Fruit fly (Drosophila melanogaster) whole organism, embryonic: ENCODE data around the gene Ptth.

Experiments
- CG11247 ChIP-seq: fragments of 200-800 bp; sonication (Bioruptor generic); IDR thresholded peaks from 2 replicates; pipeline ENCODE4 v1.3.6; 2022; ENCODE audit warnings: missing biosample characterization, missing genetic modification characterization
- CG12769 ChIP-seq: fragments of 200-800 bp; sonication (Bioruptor generic); optimal IDR thresholded peaks from 2 replicates; lab custom pipeline; 2019; ENCODE audit warnings: missing biosample characterization, mild to moderate bottlenecking, missing genetic modification characterization, moderate library complexity
- CG12942 ChIP-seq: fragments of 200-800 bp; sonication (Bioruptor generic); optimal IDR thresholded peaks from 3 replicates; lab custom pipeline; 2016; ENCODE audit warnings: missing biosample characterization, missing genetic modification characterization
- CG14667 ChIP-seq: fragments of 200-800 bp; sonication (Bioruptor generic); IDR thresholded peaks from 2 replicates; pipeline ENCODE4 v1.3.6; 2022; ENCODE audit warnings: missing biosample characterization, missing genetic modification characterization
- CG1602 ChIP-seq: fragments of 200-800 bp; sonication (Bioruptor generic); optimal IDR thresholded peaks from 3 replicates; lab custom pipeline; 2016; ENCODE audit warnings: missing biosample characterization, missing genetic modification characterization
- CG17186 ChIP-seq: fragments of 200-800 bp; sonication (Bioruptor generic); optimal IDR thresholded peaks from 3 replicates; lab custom pipeline; 2017; ENCODE audit warnings: missing biosample characterization, missing genetic modification reagents, missing genetic modification characterization
- CG17328 ChIP-seq: fragments of 200-800 bp; sonication (Bioruptor generic); IDR thresholded peaks from 2 replicates; pipeline ENCODE4 v1.3.6; 2022; ENCODE audit warnings: missing biosample characterization, missing genetic modification characterization
- CG17361 ChIP-seq: fragments of 200-800 bp; sonication (Bioruptor generic); IDR thresholded peaks from 3 replicates; pipeline ENCODE4 v1.3.6; 2022; ENCODE audit warnings: missing biosample characterization, missing genetic modification characterization
- CG17612 ChIP-seq: fragments of 200-800 bp; sonication (Bioruptor generic); IDR thresholded peaks from 2 replicates; pipeline ENCODE4 v1.3.6; 2022; ENCODE audit warnings: missing biosample characterization, missing genetic modification characterization
- CG2120 ChIP-seq: fragments of 200-800 bp; sonication (Bioruptor generic); optimal IDR thresholded peaks from 3 replicates; lab custom pipeline; 2016; ENCODE audit warnings: missing biosample characterization, missing genetic modification characterization
- CG3065 ChIP-seq: fragments of 200-800 bp; sonication (Bioruptor generic); optimal IDR thresholded peaks from 2 replicates; lab custom pipeline; 2016; ENCODE audit warnings: missing biosample characterization, missing genetic modification characterization
- CG34422 ChIP-seq: fragments of 200-800 bp; sonication (Bioruptor generic); IDR thresholded peaks from 3 replicates; pipeline ENCODE4 v1.3.6; 2022; ENCODE audit warnings: missing biosample characterization, missing genetic modification characterization
- CG3726 ChIP-seq: fragments of 200-800 bp; sonication (Bioruptor generic); IDR thresholded peaks from 3 replicates; pipeline ENCODE4, ENCODE4 v1.3.6; 2022; ENCODE audit warnings: missing biosample characterization, missing genetic modification characterization
- CG4282 ChIP-seq: fragments of 200-800 bp; sonication (Bioruptor generic); optimal IDR thresholded peaks from 2 replicates; lab custom pipeline; 2016; ENCODE audit warnings: missing biosample characterization, missing genetic modification characterization
- CG4424 ChIP-seq: fragments of 200-800 bp; sonication (Bioruptor generic); optimal IDR thresholded peaks from 3 replicates; lab custom pipeline; 2016; ENCODE audit warnings: missing biosample characterization, missing genetic modification characterization
- CG6654 ChIP-seq: fragments of 200-800 bp; sonication (Bioruptor generic); optimal IDR thresholded peaks from 2 replicates; lab custom pipeline; 2017; ENCODE audit warnings: missing biosample characterization, mild to moderate bottlenecking, missing genetic modification characterization
- D19A ChIP-seq: fragments of 200-800 bp; optimal IDR thresholded peaks from 3 replicates; lab custom pipeline; 2019; ENCODE audit warnings: missing biosample characterization, mild to moderate bottlenecking, missing genetic modification characterization, moderate library complexity
- Drgx ChIP-seq: fragments of 200-800 bp; sonication (Bioruptor generic); IDR thresholded peaks from 2 replicates; pipeline ENCODE4 v1.3.6; 2022; ENCODE audit warnings: missing biosample characterization, missing genetic modification characterization
- Fer3 ChIP-seq: fragments of 200-800 bp; sonication (Bioruptor generic); optimal IDR thresholded peaks from 2 replicates; lab custom pipeline; 2018; ENCODE audit warnings: missing biosample characterization, mild to moderate bottlenecking, missing genetic modification characterization, moderate library complexity
- H2.0 ChIP-seq: fragments of 200-800 bp; sonication (Bioruptor generic); IDR thresholded peaks from 2 replicates; pipeline ENCODE4 v1.3.6; 2022; ENCODE audit warnings: missing biosample characterization, missing genetic modification characterization
- HHEX ChIP-seq: fragments of 200-800 bp; sonication (Bioruptor generic); optimal IDR thresholded peaks from 3 replicates; lab custom pipeline; 2017; ENCODE audit warnings: missing biosample characterization, mild to moderate bottlenecking, missing genetic modification characterization, missing genetic modification reagents
- MESR4 ChIP-seq: fragments of 200-800 bp; sonication (Bioruptor generic); optimal IDR thresholded peaks from 2 replicates; lab custom pipeline; 2018; ENCODE audit warnings: missing biosample characterization, mild to moderate bottlenecking, missing genetic modification characterization, moderate library complexity
- NC2α ChIP-seq: fragments of 200-800 bp; sonication (Bioruptor generic); optimal IDR thresholded peaks from 2 replicates; lab custom pipeline; 2016; ENCODE audit warnings: missing biosample characterization, missing genetic modification characterization
- NfI ChIP-seq: fragments of 200-800 bp; sonication (Bioruptor generic); optimal IDR thresholded peaks from 3 replicates; lab custom pipeline; 2018; ENCODE audit warnings: missing biosample characterization, mild to moderate bottlenecking, missing genetic modification characterization, moderate library complexity
- Pdp1 ChIP-seq, 2 experiments: fragments of 200-800 bp; sonication (Bioruptor generic); optimal IDR thresholded peaks; 3 replicates each; lab custom pipeline; 2016; ENCODE audit warnings: missing biosample characterization in 2 of 2, missing genetic modification characterization in 2 of 2, mild to moderate bottlenecking in 1 of 2, moderate library complexity in 1 of 2
- Scr ChIP-seq: fragments of 200-800 bp; sonication (Bioruptor generic); IDR thresholded peaks from 2 replicates; pipeline ENCODE4 v1.3.6; 2022; ENCODE audit warnings: missing biosample characterization, missing genetic modification characterization; ENCODE audit not compliant: partially characterized antibody
- Six4 ChIP-seq: fragments of 200-800 bp; sonication (Bioruptor generic); optimal IDR thresholded peaks from 2 replicates; lab custom pipeline; 2016; ENCODE audit warnings: missing biosample characterization, missing genetic modification characterization
- Sry-δ ChIP-seq: fragments of 200-800 bp; sonication (Bioruptor generic); optimal IDR thresholded peaks from 2 replicates; lab custom pipeline; 2016; ENCODE audit warnings: missing biosample characterization, missing genetic modification characterization
- Vsx1 ChIP-seq: fragments of 200-800 bp; sonication (Bioruptor generic); optimal IDR thresholded peaks from 2 replicates; lab custom pipeline; 2017; ENCODE audit warnings: missing biosample characterization, mild to moderate bottlenecking, missing genetic modification characterization, missing genetic modification reagents
- bowl ChIP-seq: fragments of 200-800 bp; sonication (Bioruptor generic); IDR thresholded peaks from 2 replicates; pipeline ENCODE4 v1.3.6; 2022; ENCODE audit warnings: missing biosample characterization, missing genetic modification characterization
- chm ChIP-seq: fragments of 200-800 bp; sonication (Bioruptor generic); IDR thresholded peaks from 2 replicates; pipeline ENCODE4 v1.3.6; 2022; ENCODE audit warnings: missing biosample characterization, missing genetic modification characterization
- cwo ChIP-seq: fragments of 200-800 bp; sonication (Bioruptor generic); optimal IDR thresholded peaks from 3 replicates; lab custom pipeline; 2017; ENCODE audit warnings: missing biosample characterization, missing genetic modification characterization, mild to moderate bottlenecking, moderate library complexity, missing genetic modification reagents
- dimm ChIP-seq: fragments of 200-800 bp; sonication (Bioruptor generic); IDR thresholded peaks from 2 replicates; pipeline ENCODE4 v1.3.6; 2022; ENCODE audit warnings: missing biosample characterization, missing genetic modification characterization
- ems ChIP-seq: fragments of 200-800 bp; sonication (Bioruptor generic); optimal IDR thresholded peaks from 3 replicates; lab custom pipeline; 2016; ENCODE audit warnings: missing biosample characterization, missing genetic modification characterization
- esg ChIP-seq: fragments of 200-800 bp; sonication (Bioruptor generic); conservative IDR thresholded peaks from 2 replicates; pipeline ENCODE4 v1.3.6; 2022; ENCODE audit warnings: missing biosample characterization, missing genetic modification characterization
- gt ChIP-seq: fragments of 200-800 bp; sonication (Bioruptor generic); IDR thresholded peaks from 2 replicates; pipeline ENCODE4 v1.3.6; 2022; ENCODE audit warnings: missing biosample characterization, missing genetic modification characterization
- her ChIP-seq: fragments of 200-800 bp; sonication (Bioruptor generic); optimal IDR thresholded peaks from 2 replicates; lab custom pipeline; 2016; ENCODE audit warnings: missing biosample characterization, missing genetic modification characterization
- hkb ChIP-seq, 2 experiments: fragments of 200-800 bp in 1 of 2; fragments of >200 bp in 1 of 2; sonication (Bioruptor generic) in 1 of 2; IDR thresholded peaks in 1 of 2; optimal IDR thresholded peaks in 1 of 2; 2 replicates each; pipeline versions ENCODE4 v1.3.6 to Lab custom; 2017 to 2022; ENCODE audit warnings: missing biosample characterization in 1 of 2, missing genetic modification characterization in 1 of 2
- jigr1 ChIP-seq: fragments of 200-800 bp; sonication (Bioruptor generic); IDR thresholded peaks from 3 replicates; pipeline ENCODE4 v1.3.6; 2022; ENCODE audit warnings: missing biosample characterization, missing genetic modification characterization
- peb ChIP-seq: fragments of 200-800 bp; sonication (Bioruptor generic); IDR thresholded peaks from 2 replicates; pipeline ENCODE4 v1.3.6; 2022; ENCODE audit warnings: missing biosample characterization, missing genetic modification characterization
- pum ChIP-seq: fragments of 200-800 bp; sonication (Bioruptor generic); optimal IDR thresholded peaks from 2 replicates; lab custom pipeline; 2016; ENCODE audit warnings: missing biosample characterization, missing genetic modification characterization
- pzg ChIP-seq: fragments of 200-800 bp; sonication (Bioruptor generic); optimal IDR thresholded peaks from 3 replicates; lab custom pipeline; 2018; ENCODE audit warnings: missing biosample characterization, mild to moderate bottlenecking, missing genetic modification characterization, moderate library complexity
- sens ChIP-seq: fragments of 200-800 bp; sonication (Bioruptor generic); peaks from one replicate; lab custom pipeline; 2016; ENCODE audit warnings: missing biosample characterization, missing genetic modification characterization
- slp2 ChIP-seq: fragments of 200-800 bp; sonication (Bioruptor generic); optimal IDR thresholded peaks from 2 replicates; lab custom pipeline; 2016; ENCODE audit warnings: missing biosample characterization, missing genetic modification characterization
- sug ChIP-seq: fragments of 200-800 bp; optimal IDR thresholded peaks from 2 replicates; lab custom pipeline; 2019; ENCODE audit warnings: missing biosample characterization, mild to moderate bottlenecking, missing genetic modification characterization, moderate library complexity
- tio ChIP-seq: fragments of 200-800 bp; sonication (Bioruptor generic); optimal IDR thresholded peaks from 2 replicates; lab custom pipeline; 2017; ENCODE audit warnings: missing biosample characterization, missing genetic modification characterization, inconsistent platforms
- tll ChIP-seq, 2 experiments: fragments of 200-800 bp in 1 of 2; fragments of >200 bp in 1 of 2; sonication (Bioruptor generic) in 1 of 2; optimal IDR thresholded peaks; 2 replicates each; lab custom pipeline; 2017 to 2019; ENCODE audit warnings: missing biosample characterization in 2 of 2, missing genetic modification characterization in 2 of 2, mild to moderate bottlenecking in 1 of 2, moderate library complexity in 1 of 2
- tna ChIP-seq: fragments of 200-800 bp; sonication (Bioruptor generic); IDR thresholded peaks from 2 replicates; pipeline ENCODE4 v1.3.6; 2022; ENCODE audit warnings: missing biosample characterization, missing genetic modification characterization; ENCODE audit not compliant: partially characterized antibody
- toy ChIP-seq: fragments of 200-800 bp; sonication (Bioruptor generic); IDR thresholded peaks from 2 replicates; pipeline ENCODE4 v1.3.6; 2022; ENCODE audit warnings: missing biosample characterization, missing genetic modification characterization
- trh ChIP-seq: fragments of 200-800 bp; sonication (Bioruptor generic); optimal IDR thresholded peaks from 2 replicates; lab custom pipeline; 2016; ENCODE audit warnings: missing biosample characterization, missing genetic modification characterization
- yki ChIP-seq: fragments of >200 bp; optimal IDR thresholded peaks from 3 replicates; lab custom pipeline; 2018

Ptth gene

dm6 chr2L:552432-552929 lies 24.2 kb downstream of the Ptth start, which contains the start of gene Ets21C (continued):
- TF ChIP-seq yki (lab: Kevin White, UChicago) = no peak
- TF ChIP-seq MESR4 (GFP tag; lab: Kevin White, UChicago) = no peak
- TF ChIP-seq tna (GFP tag; lab: Robert Waterston, UW) = no peak
- TF ChIP-seq pzg (GFP tag; lab: Kevin White, UChicago) = no peak
- TF ChIP-seq CG17328 (GFP tag; lab: Robert Waterston, UW) = no peak
- TF ChIP-seq tll (GFP tag; optimal IDR thresholded peaks at IDR 0.05; lab: Kevin White, UChicago) = no peak
- TF ChIP-seq CG3726 (GFP tag; lab: Robert Waterston, UW) = no peak
- TF ChIP-seq Scr (GFP tag; lab: Robert Waterston, UW) = 0 out of 2 replicates have a peak, but pooled peaks have one; percentile 22
- no peak for TF ChIP-seq trh
- TF ChIP-seq CG4424 = no peak
- TF ChIP-seq Fer3 (tag; lab: Kevin White, UChicago) = no peak
- no peak for TF ChIP-seq Pdp1 (GFP tag; optimal IDR thresholded peaks at IDR 0.05; lab: Kevin White, UChicago)
- no peak for TF ChIP-seq dimm (GFP tag; lab: Robert Waterston, UW)
- peak; percentile 69 for TF ChIP-seq sens (GFP tag; lab: Kevin White, UChicago)
- TF ChIP-seq CG34422 = peak; percentile 45; the same call in 1 of the 3 replicates
- TF ChIP-seq Drgx (GFP tag; lab: Robert Waterston, UW) = peak; percentile 75
- no peak for TF ChIP-seq CG14667 (GFP tag; lab: Robert Waterston, UW)
- TF ChIP-seq jigr1 (GFP tag; lab: Robert Waterston, UW) = no peak
- TF ChIP-seq HHEX = no peak
- TF ChIP-seq D19A = no peak
- TF ChIP-seq NC2α = no peak
- no peak for TF ChIP-seq CG3065
- TF ChIP-seq H2.0 (GFP tag; lab: Robert Waterston, UW) = no peak
- TF ChIP-seq ems (GFP tag; lab: Kevin White, UChicago) = no peak
- TF ChIP-seq bowl (GFP tag; lab: Robert Waterston, UW) = no peak
- no peak for TF ChIP-seq CG2120 (GFP tag; lab: Kevin White, UChicago)
- no peak for TF ChIP-seq CG4282
- TF ChIP-seq CG17361 (GFP tag; lab: Robert Waterston, UW) = no peak
- TF ChIP-seq CG11247 (GFP tag; lab: Robert Waterston, UW) = no peak
- peak; percentile 37 for TF ChIP-seq cwo (GFP tag; lab: Kevin White, UChicago)
- TF ChIP-seq Vsx1 (GFP tag; lab: Kevin White, UChicago) = no peak
- TF ChIP-seq slp2 (GFP tag; lab: Kevin White, UChicago) = no peak
- TF ChIP-seq her (GFP tag; lab: Kevin White, UChicago) = peak; percentile 38
- no peak for TF ChIP-seq toy (GFP tag; lab: Robert Waterston, UW)
- TF ChIP-seq esg (GFP tag; lab: Robert Waterston, UW) = no peak
- no peak for TF ChIP-seq hkb (optimal IDR thresholded peaks at IDR 0.05; lab: Kevin White, UChicago)
- no peak; the same call in 1 of the 2 replicates for TF ChIP-seq hkb (GFP tag; IDR thresholded peaks at IDR 0.05; lab: Robert Waterston, UW)
- peak; percentile 99 for TF ChIP-seq sug (tag; lab: Kevin White, UChicago)
- no peak for TF ChIP-seq peb (GFP tag; lab: Robert Waterston, UW)
- no peak for TF ChIP-seq CG1602 (GFP tag; lab: Kevin White, UChicago)
- TF ChIP-seq Sry-δ (GFP tag; lab: Kevin White, UChicago) = no peak
- no peak for TF ChIP-seq chm (GFP tag; lab: Robert Waterston, UW)
- no peak for TF ChIP-seq CG12942 (GFP tag; lab: Kevin White, UChicago)
- no peak for TF ChIP-seq CG6654
- TF ChIP-seq CG17612 (GFP tag; lab: Robert Waterston, UW) = no peak
- TF ChIP-seq gt = no peak
- peak; percentile 93 for TF ChIP-seq CG12769 (tag; lab: Kevin White, UChicago)
- no peak for TF ChIP-seq tio (GFP tag; lab: Kevin White, UChicago)
- no peak for TF ChIP-seq pum
- TF ChIP-seq CG17186 (GFP tag; lab: Kevin White, UChicago) = no peak
- TF ChIP-seq Six4 (GFP tag; lab: Kevin White, UChicago) = no peak
- no peak for TF ChIP-seq NfI (GFP tag; lab: Kevin White, UChicago)
